Fruit fly (Drosophila melanogaster) whole organism, pupa: Measurements from ENCODE around the gene CG31810.
A peak's percentile ranks its signal among the peaks of the same experiment; 100 is the strongest.

Experiments used
- CG10348 ChIP-seq: fragments of 200-800 bp; sonication (Bioruptor generic); IDR thresholded peaks from 2 replicates; pipeline ENCODE4 v1.3.6; 2022; ENCODE audit warnings: missing biosample characterization, missing genetic modification characterization
- CG12605 ChIP-seq: fragments of 200-800 bp; sonication (Bioruptor generic); IDR thresholded peaks from 2 replicates; pipeline ENCODE4 v1.3.6; 2022; ENCODE audit warnings: missing biosample characterization, missing genetic modification characterization
- CG13204 ChIP-seq: fragments of 200-800 bp; sonication (Bioruptor generic); optimal IDR thresholded peaks from 2 replicates; lab custom pipeline; 2018; ENCODE audit warnings: missing biosample characterization, mild to moderate bottlenecking, missing genetic modification characterization, moderate library complexity
- CG14655 ChIP-seq: fragments of 200-800 bp; sonication (Bioruptor generic); optimal IDR thresholded peaks from 3 replicates; lab custom pipeline; 2017; ENCODE audit warnings: mild to moderate bottlenecking, missing biosample characterization, missing genetic modification reagents, missing genetic modification characterization
- CG15710 ChIP-seq: fragments of 200-800 bp; sonication (Bioruptor generic); optimal IDR thresholded peaks from 2 replicates; lab custom pipeline; 2018; ENCODE audit warnings: missing biosample characterization, mild to moderate bottlenecking, missing genetic modification characterization, moderate library complexity
- CG17806 ChIP-seq: fragments of 200-800 bp; sonication (Bioruptor generic); optimal IDR thresholded peaks from 2 replicates; lab custom pipeline; 2018; ENCODE audit warnings: missing biosample characterization, mild to moderate bottlenecking, missing genetic modification characterization, moderate library complexity
- CG32121 ChIP-seq: fragments of 200-800 bp; sonication (Bioruptor generic); IDR thresholded peaks from 2 replicates; pipeline ENCODE4 v1.3.6; 2022; ENCODE audit warnings: missing biosample characterization, missing genetic modification characterization
- CG4496 ChIP-seq: fragments of 200-800 bp; sonication (Bioruptor generic); IDR thresholded peaks from 3 replicates; pipeline ENCODE4 v1.3.6; 2022; ENCODE audit warnings: missing biosample characterization, missing genetic modification characterization
- CG8159 ChIP-seq: fragments of 200-800 bp; sonication (Bioruptor generic); optimal IDR thresholded peaks from 3 replicates; lab custom pipeline; 2018; ENCODE audit warnings: missing biosample characterization, mild to moderate bottlenecking, missing genetic modification characterization, moderate library complexity
- CG8301 ChIP-seq: fragments of 200-800 bp; sonication (Bioruptor generic); optimal IDR thresholded peaks from 2 replicates; lab custom pipeline; 2018; ENCODE audit warnings: missing biosample characterization, mild to moderate bottlenecking, missing genetic modification characterization
- CG9948 ChIP-seq: fragments of 200-800 bp; sonication (Bioruptor generic); optimal IDR thresholded peaks from 2 replicates; lab custom pipeline; 2018; ENCODE audit warnings: missing biosample characterization, mild to moderate bottlenecking, missing genetic modification characterization, moderate library complexity
- D1 ChIP-seq: fragments of 200-800 bp; sonication (Bioruptor generic); optimal IDR thresholded peaks from 2 replicates; lab custom pipeline; 2018; ENCODE audit warnings: missing biosample characterization, mild to moderate bottlenecking, missing genetic modification characterization, moderate library complexity
- EcR ChIP-seq: fragments of 200-800 bp; sonication (Bioruptor generic); optimal IDR thresholded peaks from 3 replicates; lab custom pipeline; 2019; ENCODE audit warnings: missing biosample characterization, missing genetic modification characterization, mild to moderate bottlenecking, moderate library complexity, missing genetic modification reagents
- Ets98B ChIP-seq: fragments of 200-800 bp; sonication (Bioruptor generic); IDR thresholded peaks from 2 replicates; pipeline ENCODE4 v1.3.6; 2022; ENCODE audit warnings: missing biosample characterization, missing genetic modification characterization
- Pif1A ChIP-seq: fragments of 200-800 bp; sonication (Bioruptor generic); optimal IDR thresholded peaks from 3 replicates; lab custom pipeline; 2016; ENCODE audit warnings: missing biosample characterization, missing genetic modification characterization
- Pif1B ChIP-seq: fragments of 200-800 bp; sonication (Bioruptor generic); optimal IDR thresholded peaks from 3 replicates; lab custom pipeline; 2016; ENCODE audit warnings: missing biosample characterization, missing genetic modification characterization
- Snoo ChIP-seq: fragments of 200-800 bp; sonication (Bioruptor generic); optimal IDR thresholded peaks from 3 replicates; lab custom pipeline; 2017; ENCODE audit warnings: missing biosample characterization, mild to moderate bottlenecking, missing genetic modification characterization, inconsistent platforms
- fd96Ca ChIP-seq: fragments of 200-800 bp; sonication (Bioruptor generic); IDR thresholded peaks from 3 replicates; pipeline ENCODE4 v1.3.6; 2022; ENCODE audit warnings: missing biosample characterization, missing genetic modification characterization
- gl ChIP-seq: fragments of 200-800 bp; sonication (Bioruptor generic); optimal IDR thresholded peaks from 2 replicates; lab custom pipeline; 2018; ENCODE audit warnings: missing biosample characterization, mild to moderate bottlenecking, missing genetic modification characterization
- rn ChIP-seq: fragments of 200-800 bp; sonication (Bioruptor generic); IDR thresholded peaks from 2 replicates; pipeline ENCODE4 v1.3.6; 2022; ENCODE audit warnings: missing biosample characterization, missing genetic modification characterization

Gene CG31810

DNA sequence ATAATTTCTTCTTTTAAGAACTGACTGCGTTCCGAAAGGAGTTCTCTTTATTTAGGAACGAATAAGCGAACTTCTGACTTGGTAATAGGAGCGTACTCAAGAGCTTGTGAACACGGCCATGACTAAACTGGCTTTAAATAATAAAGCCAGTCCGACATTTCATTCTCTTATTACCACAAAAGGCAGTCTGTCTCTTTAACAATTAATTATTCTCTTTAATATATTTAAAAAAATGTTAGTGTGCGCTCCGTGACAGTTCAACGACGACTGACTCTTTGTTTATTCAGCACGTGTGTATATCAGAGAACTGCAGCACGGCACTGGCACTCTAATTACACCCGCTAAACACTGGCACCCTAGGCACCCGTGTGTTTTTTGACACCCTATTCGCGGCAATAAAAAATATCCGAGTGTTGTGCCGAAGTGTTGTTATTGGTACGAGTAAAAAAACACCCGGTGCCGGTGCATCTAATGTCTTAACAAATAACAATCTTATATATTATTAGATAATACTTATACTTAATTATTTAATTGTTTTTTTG is 6.4 kb upstream of the CG31810 start, which contains the start of gene CG31809:
Gene CG31809, minus strand, starts transcription at position 249 of the 542 bp plus-strand sequence.
- TF ChIP-seq CG9948 (no peak), rn (no peak), D1 (tag; lab: Kevin White, UChicago) (peak; percentile 38), CG10348 (GFP tag; lab: Robert Waterston, UW) (no peak), Ets98B (no peak)

- no peak for TF ChIP-seq CG12605 (GFP tag; lab: Robert Waterston, UW)
- TF ChIP-seq Ets98B, result no peak
- TF ChIP-seq CG13204, result no peak
- no peak for TF ChIP-seq CG4496
- no peak for TF ChIP-seq CG8159 (tag; lab: Kevin White, UChicago)
- no peak for TF ChIP-seq CG9948
- TF ChIP-seq EcR, result no peak
Observed at dm6 chr2L:16857665-16858064, 5.5 kb upstream of the CG31810 start.

- TF ChIP-seq EcR (no peak), CG17806 (tag; lab: Kevin White, UChicago) (no peak), Snoo (tag; lab: Kevin White, UChicago) (no peak), D1 (tag; lab: Kevin White, UChicago) (no peak), CG13204 (no peak), gl (no peak), Pif1A (GFP tag; lab: Kevin White, UChicago) (no peak), CG8159 (tag; lab: Kevin White, UChicago) (no peak), Ets98B (no peak), CG12605 (GFP tag; lab: Robert Waterston, UW) (no peak), fd96Ca (no peak), CG32121 (GFP tag; lab: Robert Waterston, UW) (no peak), CG9948 (no peak), CG4496 (no peak), CG15710 (tag; lab: Kevin White, UChicago) (no peak), CG14655 (GFP tag; lab: Kevin White, UChicago) (no peak), CG8301 (no peak)
Observed at dm6 chr2L:16857131-16857530, 5.0 kb upstream of the CG31810 start.

- no peak for TF ChIP-seq CG8159 (tag; lab: Kevin White, UChicago)
- no peak for TF ChIP-seq Ets98B
- no peak for TF ChIP-seq CG10348 (GFP tag; lab: Robert Waterston, UW)
- TF ChIP-seq Pif1B (GFP tag; lab: Kevin White, UChicago), result no peak
- TF ChIP-seq CG9948, result no peak
Observed at dm6 chr2L:16850442-16850841, 1.7 kb downstream of the CG31810 start.

- TF ChIP-seq CG14655 (GFP tag; lab: Kevin White, UChicago) (no peak), EcR (no peak), CG32121 (GFP tag; lab: Robert Waterston, UW) (no peak), CG8301 (no peak), CG13204 (no peak), Pif1B (GFP tag; lab: Kevin White, UChicago) (no peak)
Observed at dm6 chr2L:16848670-16849069, 3.5 kb downstream of the CG31810 start, which contains the start of gene CG13284. TSS of gene CG13284 (minus strand) at chr2L:16848716.

DNA sequence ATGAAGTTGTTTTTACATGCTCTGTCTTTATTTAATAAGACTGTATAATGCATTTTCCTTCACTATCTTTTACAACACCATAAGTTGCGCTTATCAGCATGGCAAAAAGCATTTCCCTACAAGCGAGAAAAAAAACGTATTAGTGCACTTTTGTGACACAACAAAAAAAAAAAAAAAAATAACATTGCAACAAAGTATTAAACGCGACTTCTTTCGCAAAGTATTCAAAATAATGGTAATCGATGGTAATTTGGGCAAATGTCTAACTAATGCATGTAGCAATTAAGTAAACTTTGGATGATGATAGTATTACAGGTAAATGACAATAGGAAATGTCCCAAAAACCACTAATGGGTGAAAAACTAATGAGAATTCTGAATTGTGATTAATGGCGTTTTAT is 4.2 kb downstream of the CG31810 start:
- no peak for TF ChIP-seq Pif1B (GFP tag; lab: Kevin White, UChicago)
- no peak for TF ChIP-seq CG9948
- TF ChIP-seq Snoo (tag; lab: Kevin White, UChicago), result no peak
- no peak for TF ChIP-seq CG8159 (tag; lab: Kevin White, UChicago)
- TF ChIP-seq Ets98B, result no peak
- no peak for TF ChIP-seq rn

- TF ChIP-seq Snoo (tag; lab: Kevin White, UChicago) (no peak), CG17806 (tag; lab: Kevin White, UChicago) (no peak), CG8159 (tag; lab: Kevin White, UChicago) (no peak), Pif1A (GFP tag; lab: Kevin White, UChicago) (no peak), CG15710 (tag; lab: Kevin White, UChicago) (no peak), EcR (peak; percentile 61), CG13204 (no peak)
- TF ChIP-seq, all 21 proteins: peak for 1
Observed at dm6 chr2L:16846742-16847346, 5.3 kb downstream of the CG31810 start.

dm6 chr2L:16845179-16845578 is 7.0 kb downstream of the CG31810 start:
- TF ChIP-seq CG32121 (GFP tag; lab: Robert Waterston, UW), result no peak
